1 fruit fly cellular context compared by ENCODE assay signal in the genomic region with DNA sequence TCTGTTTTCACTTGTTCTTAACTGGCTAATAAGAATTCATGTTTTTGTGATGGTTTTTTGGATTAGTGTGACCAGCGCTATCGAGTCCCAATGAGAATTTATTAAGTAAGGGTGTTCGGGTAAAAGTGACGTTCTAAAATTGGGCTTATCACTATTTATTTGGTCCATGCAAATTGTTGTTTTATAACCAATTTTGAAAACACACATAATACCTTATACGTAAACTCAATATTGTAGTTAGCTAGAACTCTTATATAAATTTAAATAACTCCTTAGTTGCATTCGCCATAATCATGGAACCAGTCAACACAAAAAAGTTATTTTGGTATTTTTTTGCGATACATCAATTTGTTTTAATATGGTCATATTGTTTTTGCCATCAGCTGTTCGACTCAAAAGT.
TF ChIP-seq lines count a peak whose summit lies in the region.

A gene (minus strand): TSS at position 69 of the 400 bp plus-strand sequence.
A gene (plus strand): TSS at position 364 of the 400 bp plus-strand sequence.

TF ChIP-seq in whole organism, embryonic, 481 proteins besides CTCF, POLR2A, EP300 and RAD21 (continued from another document and continues in another):
- TF ChIP-seq ap (GFP tag; IDR thresholded peaks at IDR 0.05; lab: Robert Waterston, UW): no peak; the same call in 1 of the 2 replicates
- TF ChIP-seq Adf1 (GFP tag; IDR thresholded peaks at IDR 0.05; lab: Robert Waterston, UW): peak; percentile 24; the same call in 1 of the 2 replicates
- no peak for TF ChIP-seq salm (tag; optimal IDR thresholded peaks at IDR 0.05; lab: Kevin White, UChicago)
- peak; percentile 76 for TF ChIP-seq pum (GFP tag; optimal IDR thresholded peaks at IDR 0.05; lab: Kevin White, UChicago)
- TF ChIP-seq Sry-δ (GFP tag; optimal IDR thresholded peaks at IDR 0.05; lab: Kevin White, UChicago): peak; percentile 60
- peak; percentile 64 for TF ChIP-seq slp2 (GFP tag; optimal IDR thresholded peaks at IDR 0.05; lab: Kevin White, UChicago)
- TF ChIP-seq nau (GFP tag; optimal IDR thresholded peaks at IDR 0.05; lab: Kevin White, UChicago): no peak
- peak; percentile 67; the same call in 1 of the 2 replicates for TF ChIP-seq ranshi (GFP tag; IDR thresholded peaks at IDR 0.05; lab: Robert Waterston, UW)
- TF ChIP-seq CG9797 (GFP tag; optimal IDR thresholded peaks at IDR 0.05; lab: Kevin White, UChicago): peak; percentile 80
- TF ChIP-seq ind (GFP tag; optimal IDR thresholded peaks at IDR 0.05; lab: Kevin White, UChicago): peak; percentile 79
- peak; percentile 7 for TF ChIP-seq Mes4 (GFP tag; optimal IDR thresholded peaks at IDR 0.05; lab: Kevin White, UChicago)
- peak; percentile 30 for TF ChIP-seq CG10462 (GFP tag; optimal IDR thresholded peaks at IDR 0.05; lab: Kevin White, UChicago)
- no peak for TF ChIP-seq Trl (optimal IDR thresholded peaks at IDR 0.05; lab: Kevin White, UChicago)
- peak; percentile 71 for TF ChIP-seq Trl (GFP tag; optimal IDR thresholded peaks at IDR 0.05; lab: Kevin White, UChicago)
- peak; percentile 70 for TF ChIP-seq HmgZ (tag; optimal IDR thresholded peaks at IDR 0.05; lab: Kevin White, UChicago)
- TF ChIP-seq CG3726 (GFP tag; IDR thresholded peaks at IDR 0.05; lab: Robert Waterston, UW): peak; percentile 70; the same call in 2 of the 3 replicates
- TF ChIP-seq crp (GFP tag; optimal IDR thresholded peaks at IDR 0.05; lab: Kevin White, UChicago): peak; percentile 78 to 93
- TF ChIP-seq CG9932 (GFP tag; IDR thresholded peaks at IDR 0.05; lab: Robert Waterston, UW): peak; percentile 82
- TF ChIP-seq Awh (GFP tag; IDR thresholded peaks at IDR 0.05; lab: Robert Waterston, UW): 0 out of 2 replicates have a peak, but pooled peaks have one; percentile 18
- peak; percentile 18 for TF ChIP-seq ERR (GFP tag; optimal IDR thresholded peaks at IDR 0.05; lab: Kevin White, UChicago)
- peak; percentile 4 for TF ChIP-seq Myb (GFP tag; optimal IDR thresholded peaks at IDR 0.05; lab: Kevin White, UChicago)
- peak; percentile 68 for TF ChIP-seq CG7372 (GFP tag; IDR thresholded peaks at IDR 0.05; lab: Robert Waterston, UW)
- peak; percentile 27 for TF ChIP-seq CG6654 (GFP tag; optimal IDR thresholded peaks at IDR 0.05; lab: Kevin White, UChicago)
- no peak for TF ChIP-seq psq (GFP tag; optimal IDR thresholded peaks at IDR 0.05; lab: Kevin White, UChicago)
- TF ChIP-seq chif (GFP tag; optimal IDR thresholded peaks at IDR 0.05; lab: Kevin White, UChicago): peak; percentile 27 to 84
- TF ChIP-seq CG8944 (GFP tag; optimal IDR thresholded peaks at IDR 0.05; lab: Kevin White, UChicago): peak; percentile 65
- TF ChIP-seq Blimp-1 (GFP tag; optimal IDR thresholded peaks at IDR 0.05; lab: Kevin White, UChicago): peak; percentile 68
- 0 out of 2 replicates have a peak, but pooled peaks have one; percentile 8 for TF ChIP-seq CG13287 (GFP tag; IDR thresholded peaks at IDR 0.05; lab: Robert Waterston, UW; ENCODE audit: partially characterized antibody)
- TF ChIP-seq Taf1 (GFP tag; IDR thresholded peaks at IDR 0.05; lab: Robert Waterston, UW): peak; percentile 11; the same call in 1 of the 2 replicates
- peak; percentile 57 for TF ChIP-seq Antp (GFP tag; optimal IDR thresholded peaks at IDR 0.05; lab: Kevin White, UChicago)
- no peak for TF ChIP-seq vnd (GFP tag; IDR thresholded peaks at IDR 0.05; lab: Robert Waterston, UW; ENCODE audit: partially characterized antibody)
- TF ChIP-seq repo (GFP tag; optimal IDR thresholded peaks at IDR 0.05; lab: Kevin White, UChicago): peak; percentile 23
- TF ChIP-seq hkb (optimal IDR thresholded peaks at IDR 0.05; lab: Kevin White, UChicago): no peak
- TF ChIP-seq hkb (GFP tag; IDR thresholded peaks at IDR 0.05; lab: Robert Waterston, UW): peak; percentile 61
- TF ChIP-seq CG8290 (GFP tag; optimal IDR thresholded peaks at IDR 0.05; lab: Kevin White, UChicago): no peak
- TF ChIP-seq CG8290 (tag; optimal IDR thresholded peaks at IDR 0.05; lab: Kevin White, UChicago): peak in 1 of 2 experiments; percentile 3
- peak; percentile 73 for TF ChIP-seq Bteb2 (GFP tag; optimal IDR thresholded peaks at IDR 0.05; lab: Kevin White, UChicago)
- peak; percentile 91 for TF ChIP-seq CG8924 (tag; optimal IDR thresholded peaks at IDR 0.05; lab: Kevin White, UChicago)
- TF ChIP-seq CG32767 (GFP tag; IDR thresholded peaks at IDR 0.05; lab: Robert Waterston, UW): 0 out of 2 replicates have a peak, but pooled peaks have one; percentile 40
- peak in 1 of 2 experiments; percentile 29 for TF ChIP-seq tll (GFP tag; optimal IDR thresholded peaks at IDR 0.05; lab: Kevin White, UChicago)
- TF ChIP-seq org-1 (GFP tag; optimal IDR thresholded peaks at IDR 0.05; lab: Kevin White, UChicago): no peak
- peak; percentile 66 for TF ChIP-seq tgo (GFP tag; IDR thresholded peaks at IDR 0.05; lab: Robert Waterston, UW)
- TF ChIP-seq CG11398 (GFP tag; optimal IDR thresholded peaks at IDR 0.05; lab: Kevin White, UChicago): peak; percentile 29
- peak; percentile 70 for TF ChIP-seq Dbx (GFP tag; IDR thresholded peaks at IDR 0.05; lab: Robert Waterston, UW)
- peak; percentile 77; the same call in 1 of the 2 replicates for TF ChIP-seq Xrp1 (GFP tag; IDR thresholded peaks at IDR 0.05; lab: Robert Waterston, UW)
- peak; percentile 87 for TF ChIP-seq CG3995 (GFP tag; optimal IDR thresholded peaks at IDR 0.05; lab: Kevin White, UChicago)
- no peak for TF ChIP-seq fru (optimal IDR thresholded peaks at IDR 0.05; lab: Kevin White, UChicago)
- TF ChIP-seq CG4328 (GFP tag; optimal IDR thresholded peaks at IDR 0.05; lab: Kevin White, UChicago): no peak
- peak; percentile 79 for TF ChIP-seq gfzf (GFP tag; optimal IDR thresholded peaks at IDR 0.05; lab: Kevin White, UChicago)
- TF ChIP-seq Doc3 (GFP tag; IDR thresholded peaks at IDR 0.05; lab: Robert Waterston, UW; ENCODE audit: partially characterized antibody): no peak
- peak; percentile 84 for TF ChIP-seq CG13424 (tag; optimal IDR thresholded peaks at IDR 0.05; lab: Kevin White, UChicago)
- peak; percentile 74 for TF ChIP-seq sob (GFP tag; IDR thresholded peaks at IDR 0.05; lab: Robert Waterston, UW)
- TF ChIP-seq slbo (GFP tag; IDR thresholded peaks at IDR 0.05; lab: Robert Waterston, UW): peak; percentile 84
- peak; percentile 38 for TF ChIP-seq CG1647 (GFP tag; optimal IDR thresholded peaks at IDR 0.05; lab: Kevin White, UChicago)
- TF ChIP-seq bsh (GFP tag; optimal IDR thresholded peaks at IDR 0.05; lab: Kevin White, UChicago): peak in 1 of 2 experiments; percentile 74
- TF ChIP-seq CG4360 (GFP tag; IDR thresholded peaks at IDR 0.05; lab: Robert Waterston, UW): no peak
- TF ChIP-seq ems (GFP tag; optimal IDR thresholded peaks at IDR 0.05; lab: Kevin White, UChicago): peak; percentile 56
- peak; percentile 85 for TF ChIP-seq CG30403 (GFP tag; optimal IDR thresholded peaks at IDR 0.05; lab: Kevin White, UChicago)
- TF ChIP-seq CG1602 (GFP tag; optimal IDR thresholded peaks at IDR 0.05; lab: Kevin White, UChicago): peak; percentile 81
- TF ChIP-seq CG11723 (GFP tag; optimal IDR thresholded peaks at IDR 0.05; lab: Kevin White, UChicago): peak; percentile 27
- TF ChIP-seq CG4404 (GFP tag; IDR thresholded peaks at IDR 0.05; lab: Robert Waterston, UW): peak; percentile 69
- TF ChIP-seq CG1603 (tag; optimal IDR thresholded peaks at IDR 0.05; lab: Kevin White, UChicago): no peak
- peak; percentile 90 for TF ChIP-seq nmo (GFP tag; optimal IDR thresholded peaks at IDR 0.05; lab: Kevin White, UChicago)
- TF ChIP-seq chn (GFP tag; optimal IDR thresholded peaks at IDR 0.05; lab: Kevin White, UChicago): peak; percentile 81
- TF ChIP-seq her (GFP tag; optimal IDR thresholded peaks at IDR 0.05; lab: Kevin White, UChicago): no peak
- peak; percentile 50 for TF ChIP-seq CG18764 (GFP tag; optimal IDR thresholded peaks at IDR 0.05; lab: Kevin White, UChicago)
- peak; percentile 69 for TF ChIP-seq CG10979 (tag; optimal IDR thresholded peaks at IDR 0.05; lab: Kevin White, UChicago)
- TF ChIP-seq CG14014 (GFP tag; IDR thresholded peaks at IDR 0.05; lab: Robert Waterston, UW): peak; percentile 44; the same call in 1 of the 2 replicates
- peak; percentile 34; the same call in 1 of the 3 replicates for TF ChIP-seq otp (GFP tag; IDR thresholded peaks at IDR 0.05; lab: Robert Waterston, UW)
- 0 out of 3 replicates have a peak, but pooled peaks have one; percentile 14 for TF ChIP-seq CG2199 (GFP tag; IDR thresholded peaks at IDR 0.05; lab: Robert Waterston, UW)
- TF ChIP-seq CG4820 (GFP tag; optimal IDR thresholded peaks at IDR 0.05; lab: Kevin White, UChicago): peak; percentile 68
- TF ChIP-seq az2 (GFP tag; optimal IDR thresholded peaks at IDR 0.05; lab: Kevin White, UChicago): peak; percentile 77
- TF ChIP-seq sens (GFP tag; lab: Kevin White, UChicago): peak; percentile 96
- 0 out of 3 replicates have a peak, but pooled peaks have one; percentile 17 for TF ChIP-seq gce (GFP tag; IDR thresholded peaks at IDR 0.05; lab: Robert Waterston, UW)
- TF ChIP-seq CG12104 (GFP tag; optimal IDR thresholded peaks at IDR 0.05; lab: Kevin White, UChicago): peak; percentile 35
- peak; percentile 77 for TF ChIP-seq CHES-1-like (GFP tag; optimal IDR thresholded peaks at IDR 0.05; lab: Kevin White, UChicago)
- peak; percentile 42 for TF ChIP-seq Bdp1 (GFP tag; optimal IDR thresholded peaks at IDR 0.05; lab: Kevin White, UChicago)
- peak; percentile 20 for TF ChIP-seq CG3838 (GFP tag; optimal IDR thresholded peaks at IDR 0.05; lab: Kevin White, UChicago)
- TF ChIP-seq Six4 (GFP tag; optimal IDR thresholded peaks at IDR 0.05; lab: Kevin White, UChicago): peak; percentile 57
- 0 out of 3 replicates have a peak, but pooled peaks have one; percentile 25 for TF ChIP-seq CG11560 (tag; IDR thresholded peaks at IDR 0.05; lab: Robert Waterston, UW)
- TF ChIP-seq Mad (GFP tag; optimal IDR thresholded peaks at IDR 0.05; lab: Kevin White, UChicago): peak; percentile 67
- no peak for TF ChIP-seq CG10565 (GFP tag; optimal IDR thresholded peaks at IDR 0.05; lab: Kevin White, UChicago)
- peak; percentile 77 for TF ChIP-seq Sox102F (GFP tag; optimal IDR thresholded peaks at IDR 0.05; lab: Kevin White, UChicago)
- TF ChIP-seq Atf6 (GFP tag; IDR thresholded peaks at IDR 0.05; lab: Robert Waterston, UW): peak; percentile 30; the same call in 1 of the 2 replicates
- TF ChIP-seq Xbp1 (GFP tag; optimal IDR thresholded peaks at IDR 0.05; lab: Kevin White, UChicago): peak; percentile 86
- peak; percentile 36 for TF ChIP-seq Dad (GFP tag; optimal IDR thresholded peaks at IDR 0.05; lab: Kevin White, UChicago)
- peak; percentile 24 for TF ChIP-seq trh (GFP tag; optimal IDR thresholded peaks at IDR 0.05; lab: Kevin White, UChicago)
- TF ChIP-seq E2f2 (GFP tag; IDR thresholded peaks at IDR 0.05; lab: Robert Waterston, UW): peak; percentile 32; the same call in 1 of the 2 replicates
- peak; percentile 66 for TF ChIP-seq CG9727 (GFP tag; optimal IDR thresholded peaks at IDR 0.05; lab: Kevin White, UChicago)
- TF ChIP-seq Camta (GFP tag; optimal IDR thresholded peaks at IDR 0.05; lab: Kevin White, UChicago): peak; percentile 55
- no peak for TF ChIP-seq cad (GFP tag; optimal IDR thresholded peaks at IDR 0.05; lab: Kevin White, UChicago)
- TF ChIP-seq CG11456 (GFP tag; IDR thresholded peaks at IDR 0.05; lab: Robert Waterston, UW): peak; percentile 81
- peak; percentile 52 for TF ChIP-seq CG1233 (GFP tag; optimal IDR thresholded peaks at IDR 0.05; lab: Kevin White, UChicago)
- peak; percentile 45; the same call in 1 of the 2 replicates for TF ChIP-seq CG17328 (GFP tag; IDR thresholded peaks at IDR 0.05; lab: Robert Waterston, UW)
- peak; percentile 76 for TF ChIP-seq Dip3 (GFP tag; optimal IDR thresholded peaks at IDR 0.05; lab: Kevin White, UChicago)
- TF ChIP-seq vfl (GFP tag; optimal IDR thresholded peaks at IDR 0.05; lab: Kevin White, UChicago): peak; percentile 59
- TF ChIP-seq CG17385 (GFP tag; optimal IDR thresholded peaks at IDR 0.05; lab: Kevin White, UChicago): peak; percentile 60
- TF ChIP-seq hb (GFP tag; IDR thresholded peaks at IDR 0.05; lab: Robert Waterston, UW; ENCODE audit: partially characterized antibody): no peak
- TF ChIP-seq CG18262 (tag; optimal IDR thresholded peaks at IDR 0.05; lab: Kevin White, UChicago): peak; percentile 73
- peak; percentile 24 for TF ChIP-seq CG9437 (GFP tag; optimal IDR thresholded peaks at IDR 0.05; lab: Kevin White, UChicago)
- peak in 1 of 3 experiments; percentile 82 for TF ChIP-seq lola (GFP tag; optimal IDR thresholded peaks at IDR 0.05; lab: Kevin White, UChicago)
- TF ChIP-seq CG15696 (tag; optimal IDR thresholded peaks at IDR 0.05; lab: Kevin White, UChicago): peak; percentile 82
- peak; percentile 70 for TF ChIP-seq shn (GFP tag; optimal IDR thresholded peaks at IDR 0.05; lab: Kevin White, UChicago)
- peak; percentile 69 for TF ChIP-seq Meics (GFP tag; optimal IDR thresholded peaks at IDR 0.05; lab: Kevin White, UChicago)
- peak; percentile 78 for TF ChIP-seq ssp (GFP tag; IDR thresholded peaks at IDR 0.05; lab: Robert Waterston, UW)
- TF ChIP-seq nerfin-2 (GFP tag; IDR thresholded peaks at IDR 0.05; lab: Robert Waterston, UW; ENCODE audit: partially characterized antibody): no peak
- peak; percentile 26 for TF ChIP-seq CG1792 (GFP tag; optimal IDR thresholded peaks at IDR 0.05; lab: Kevin White, UChicago)
- peak; percentile 34; the same call in 1 of the 2 replicates for TF ChIP-seq CG31224 (GFP tag; IDR thresholded peaks at IDR 0.05; lab: Robert Waterston, UW)
- peak; percentile 25 for TF ChIP-seq CG12219 (GFP tag; optimal IDR thresholded peaks at IDR 0.05; lab: Kevin White, UChicago)
- peak; percentile 80 for TF ChIP-seq Ssrp (tag; optimal IDR thresholded peaks at IDR 0.05; lab: Kevin White, UChicago)
- TF ChIP-seq CG34422 (GFP tag; IDR thresholded peaks at IDR 0.05; lab: Robert Waterston, UW): peak; percentile 69; the same call in 2 of the 3 replicates
- TF ChIP-seq sima (GFP tag; optimal IDR thresholded peaks at IDR 0.05; lab: Kevin White, UChicago): no peak
- peak; percentile 61 for TF ChIP-seq Sry-β (GFP tag; optimal IDR thresholded peaks at IDR 0.05; lab: Kevin White, UChicago)
- no peak for TF ChIP-seq Hr39 (optimal IDR thresholded peaks at IDR 0.05; lab: Kevin White, UChicago)
- TF ChIP-seq CG2712 (tag; optimal IDR thresholded peaks at IDR 0.05; lab: Kevin White, UChicago): peak; percentile 86
- TF ChIP-seq run (tag; optimal IDR thresholded peaks at IDR 0.05; lab: Kevin White, UChicago): no peak
- TF ChIP-seq Gug (GFP tag; IDR thresholded peaks at IDR 0.05; lab: Robert Waterston, UW): peak; percentile 61; the same call in 2 of the 4 replicates
- peak; percentile 69 for TF ChIP-seq CG13624 (GFP tag; optimal IDR thresholded peaks at IDR 0.05; lab: Kevin White, UChicago)
- TF ChIP-seq CG10543 (GFP tag; optimal IDR thresholded peaks at IDR 0.05; lab: Kevin White, UChicago): no peak
- TF ChIP-seq stwl (tag; optimal IDR thresholded peaks at IDR 0.05; lab: Kevin White, UChicago): peak; percentile 82
- no peak for TF ChIP-seq chm (GFP tag; IDR thresholded peaks at IDR 0.05; lab: Robert Waterston, UW)
